Worm (Caenorhabditis elegans) whole organism, early embryonic: ENCODE measurements around the gene rhgf-2.

Source experiments
- ceh-36 ChIP-seq: sonication (generic microtip); optimal IDR thresholded peaks from 2 replicates; lab custom pipeline; 2016; ENCODE audit warnings: missing genetic modification characterization, inconsistent platforms, missing compliant biosample characterization
- flt-1 ChIP-seq: fragments of 200-800 bp; sonication (Bioruptor generic); IDR thresholded peaks from 2 replicates; pipeline ENCODE4 v1.3.6; 2022; ENCODE audit warnings: missing genetic modification characterization, missing compliant biosample characterization

ce11 chrII:4107196-4107595 is 6.6 kb downstream of the rhgf-2 start:
- TF ChIP-seq ceh-36 = no peak
- TF ChIP-seq flt-1 (GFP tag; lab: Robert Waterston, UW) = no peak
